Worm (Caenorhabditis elegans) whole organism, L2 larva: ENCODE measurements around the gene C13B9.2.

Source experiments
- aly-2 ChIP-seq: fragments of 150-350 bp; optimal IDR thresholded peaks from 2 replicates; lab custom pipeline; 2014; ENCODE audit warnings: missing biosample characterization, missing genetic modification characterization
- dmd-4 ChIP-seq: sonication (generic microtip); optimal IDR thresholded peaks from 2 replicates; lab custom pipeline; 2017; ENCODE audit warnings: missing biosample characterization, missing genetic modification characterization

ce11 chrIII:6578505-6578904 lies 41.5 kb upstream of the C13B9.2 start, which contains the start of gene F27B3.6:
- TF ChIP-seq aly-2 (tag; lab: Kevin White, UChicago) (no peak), dmd-4 (tag; lab: Kevin White, UChicago) (no peak)
